Worm (Caenorhabditis elegans) whole organism, L1 larva: ENCODE measurements around the gene ugt-15.
"Not testable (repeated sequence)": the region's sequence is repeated elsewhere in the genome, so short reads cannot be mapped to it uniquely, and the experiment has no call there.

Experiments
- C16A3.4 ChIP-seq: fragments of 150-350 bp; optimal IDR thresholded peaks from 2 replicates; lab custom pipeline; 2014; ENCODE audit warnings: missing biosample characterization, missing genetic modification characterization
- F16B12.6 ChIP-seq: fragments of 150-350 bp; optimal IDR thresholded peaks from 2 replicates; lab custom pipeline; 2014; ENCODE audit warnings: missing biosample characterization, missing genetic modification characterization
- aly-2 ChIP-seq: fragments of 150-350 bp; optimal IDR thresholded peaks from 2 replicates; lab custom pipeline; 2014; ENCODE audit warnings: missing biosample characterization, missing genetic modification characterization
- ceh-63 ChIP-seq: fragments of 200-800 bp; sonication (Bioruptor generic); optimal IDR thresholded peaks from 2 replicates; lab custom pipeline; 2018; ENCODE audit warnings: mild to moderate bottlenecking, missing genetic modification characterization, missing compliant biosample characterization
- ces-1 ChIP-seq: fragments of 150-350 bp; optimal IDR thresholded peaks from 2 replicates; lab custom pipeline; 2014; ENCODE audit warnings: missing biosample characterization, missing genetic modification reagents, missing genetic modification characterization
- egl-13 ChIP-seq: sonication (generic microtip); optimal IDR thresholded peaks from 2 replicates; lab custom pipeline; 2016; ENCODE audit warnings: missing genotype, missing genetic modification reagents, missing genetic modification characterization, missing compliant biosample characterization
- egl-27 ChIP-seq, 2 experiments: fragments of 150-350 bp in 1 of 2; sonication (generic microtip); optimal IDR thresholded peaks; 3 replicates each; lab custom pipeline; 2017 to 2018; ENCODE audit warnings: missing biosample characterization in 2 of 2, missing genetic modification characterization in 2 of 2, missing genetic modification reagents in 2 of 2
- elt-2 ChIP-seq: sonication (generic microtip); optimal IDR thresholded peaks from 2 replicates; lab custom pipeline; 2016; ENCODE audit warnings: missing genetic modification characterization, mild to moderate bottlenecking, inconsistent platforms, missing compliant biosample characterization, missing genetic modification reagents
- fos-1 ChIP-seq: fragments of 150-350 bp; optimal IDR thresholded peaks from 2 replicates; lab custom pipeline; 2014; ENCODE audit warnings: missing biosample characterization, missing genetic modification characterization
- grh-1 ChIP-seq: fragments of 200-800 bp; sonication (Bioruptor generic); IDR thresholded peaks from 2 replicates; pipeline ENCODE4 v1.3.6; 2022; ENCODE audit warnings: missing genetic modification reagents, missing genetic modification characterization, missing compliant biosample characterization
- lin-14 ChIP-seq: fragments of 200-800 bp; sonication (Bioruptor generic); optimal IDR thresholded peaks from 2 replicates; lab custom pipeline; 2018; ENCODE audit warnings: mild to moderate bottlenecking, missing genetic modification characterization, moderate library complexity, missing compliant biosample characterization
- lin-39 ChIP-seq: fragments of 150-350 bp; optimal IDR thresholded peaks from 2 replicates; lab custom pipeline; 2014; ENCODE audit warnings: missing biosample characterization, missing genetic modification reagents, missing genetic modification characterization
- lir-3 ChIP-seq: sonication (generic microtip); optimal IDR thresholded peaks from 2 replicates; lab custom pipeline; 2016; ENCODE audit warnings: mild to moderate bottlenecking, missing genetic modification characterization, moderate library complexity, missing compliant biosample characterization; ENCODE audit not compliant: poor library complexity
- mep-1 ChIP-seq: fragments of 150-350 bp; optimal IDR thresholded peaks from 2 replicates; lab custom pipeline; 2014; ENCODE audit warnings: missing biosample characterization, missing genetic modification characterization
- nhr-11 ChIP-seq: fragments of 150-350 bp; optimal IDR thresholded peaks from 2 replicates; lab custom pipeline; 2014; ENCODE audit warnings: missing biosample characterization, missing genetic modification characterization
- nhr-12 ChIP-seq: sonication (generic microtip); optimal IDR thresholded peaks from 2 replicates; lab custom pipeline; 2017; ENCODE audit warnings: missing biosample characterization, missing genetic modification characterization
- nhr-20 ChIP-seq: sonication (generic microtip); optimal IDR thresholded peaks from 2 replicates; lab custom pipeline; 2016; ENCODE audit warnings: mild to moderate bottlenecking, missing genetic modification characterization, missing compliant biosample characterization
- nhr-90 ChIP-seq: sonication (generic microtip); optimal IDR thresholded peaks from 2 replicates; lab custom pipeline; 2016; ENCODE audit warnings: mild to moderate bottlenecking, missing genetic modification characterization, missing compliant biosample characterization; ENCODE audit not compliant: poor library complexity
- pag-3 ChIP-seq: sonication (generic microtip); optimal IDR thresholded peaks from 2 replicates; lab custom pipeline; 2017; ENCODE audit warnings: missing genetic modification characterization, mild to moderate bottlenecking, missing compliant biosample characterization, antibody characterized with exemption, borderline replicate concordance; ENCODE audit not compliant: insufficient read depth
- pax-3 ChIP-seq: fragments of 200-800 bp; sonication (Bioruptor generic); optimal IDR thresholded peaks from 2 replicates; lab custom pipeline; 2018; ENCODE audit warnings: mild to moderate bottlenecking, missing genetic modification characterization, moderate library complexity, missing compliant biosample characterization
- snpc-4 ChIP-seq: fragments of 150-350 bp; optimal IDR thresholded peaks from 2 replicates; lab custom pipeline; 2014; ENCODE audit warnings: missing biosample characterization, missing genetic modification characterization
- sox-4 ChIP-seq: sonication (generic microtip); optimal IDR thresholded peaks from 2 replicates; lab custom pipeline; 2016; ENCODE audit warnings: missing genetic modification characterization, missing compliant biosample characterization
- sup-37 ChIP-seq: fragments of 200-800 bp; sonication (Bioruptor generic); optimal IDR thresholded peaks from 2 replicates; lab custom pipeline; 2018; ENCODE audit warnings: mild to moderate bottlenecking, missing genetic modification characterization, missing compliant biosample characterization
- swsn-7 ChIP-seq: sonication (generic microtip); optimal IDR thresholded peaks from 2 replicates; lab custom pipeline; 2016; ENCODE audit warnings: missing genetic modification characterization, missing compliant biosample characterization
- tbx-2 ChIP-seq: sonication (generic microtip); optimal IDR thresholded peaks from 2 replicates; lab custom pipeline; 2016; ENCODE audit warnings: missing genetic modification characterization, missing compliant biosample characterization
- tlp-1 ChIP-seq: fragments of 150-350 bp; optimal IDR thresholded peaks from 2 replicates; lab custom pipeline; 2014; ENCODE audit warnings: missing biosample characterization, missing genetic modification characterization
- unc-130 ChIP-seq: fragments of 150-350 bp; optimal IDR thresholded peaks from 2 replicates; lab custom pipeline; 2017; ENCODE audit warnings: missing biosample characterization, missing genetic modification characterization, inconsistent platforms
- unc-86 ChIP-seq: sonication (generic microtip); optimal IDR thresholded peaks from 2 replicates; lab custom pipeline; 2016; ENCODE audit warnings: missing genetic modification characterization, missing compliant biosample characterization
- vab-15 ChIP-seq: sonication (generic microtip); optimal IDR thresholded peaks from 2 replicates; lab custom pipeline; 2017; ENCODE audit warnings: missing genotype, mild to moderate bottlenecking, missing genetic modification characterization, missing compliant biosample characterization
- zip-4 ChIP-seq: fragments of 200-800 bp; sonication (Bioruptor generic); optimal IDR thresholded peaks from 2 replicates; lab custom pipeline; 2018; ENCODE audit warnings: mild to moderate bottlenecking, missing genetic modification characterization, moderate library complexity, missing compliant biosample characterization
- ztf-11 ChIP-seq, 2 experiments: sonication (generic microtip); optimal IDR thresholded peaks; 2 replicates each; lab custom pipeline; 2016 to 2017; ENCODE audit warnings: missing genetic modification characterization in 2 of 2, missing biosample characterization in 1 of 2, missing compliant biosample characterization in 1 of 2

The ugt-15 gene

ce11 chrV:12849736-12850135 is 22.4 kb downstream of the ugt-15 start, which contains the start of gene C44H9.5:
C44H9.5 (minus strand) TSS chrV:12849864.
- no peak for TF ChIP-seq aly-2
- no peak for TF ChIP-seq nhr-11 (tag; lab: Kevin White, UChicago)
- TF ChIP-seq tbx-2 (tag; lab: Kevin White, UChicago): no peak
- TF ChIP-seq unc-130: no peak
- TF ChIP-seq egl-27 (tag; optimal IDR thresholded peaks at IDR 0.05; lab: Kevin White, UChicago): no peak
- no peak for TF ChIP-seq nhr-12
- TF ChIP-seq sox-4: no peak
- no peak for TF ChIP-seq sup-37 (GFP tag; lab: Kevin White, UChicago)
- TF ChIP-seq fos-1 (tag; lab: Kevin White, UChicago): no peak
- no peak for TF ChIP-seq pag-3 (tag; lab: Kevin White, UChicago)
- no peak for TF ChIP-seq nhr-20 (tag; lab: Kevin White, UChicago)
- TF ChIP-seq mep-1 (tag; lab: Kevin White, UChicago): no peak
- no peak for TF ChIP-seq vab-15 (tag; lab: Kevin White, UChicago)
- no peak for TF ChIP-seq egl-13 (tag; lab: Kevin White, UChicago)
- TF ChIP-seq lir-3: no peak
- TF ChIP-seq tlp-1 (tag; lab: Kevin White, UChicago): no peak
- no peak for TF ChIP-seq pax-3 (tag; lab: Kevin White, UChicago)
- no peak for TF ChIP-seq lin-14 (GFP tag; lab: Kevin White, UChicago)

- TF ChIP-seq tlp-1 (tag; lab: Kevin White, UChicago) (no peak), aly-2 (no peak), ces-1 (no peak), unc-86 (tag; lab: Kevin White, UChicago) (no peak), elt-2 (tag; lab: Kevin White, UChicago) (peak; percentile 49), pax-3 (tag; lab: Kevin White, UChicago) (peak; percentile 20), F16B12.6 (tag; lab: Kevin White, UChicago) (no peak), zip-4 (GFP tag; lab: Kevin White, UChicago) (no peak)
Observed at ce11 chrV:12852355-12852754, 25.0 kb downstream of the ugt-15 start.

DNA sequence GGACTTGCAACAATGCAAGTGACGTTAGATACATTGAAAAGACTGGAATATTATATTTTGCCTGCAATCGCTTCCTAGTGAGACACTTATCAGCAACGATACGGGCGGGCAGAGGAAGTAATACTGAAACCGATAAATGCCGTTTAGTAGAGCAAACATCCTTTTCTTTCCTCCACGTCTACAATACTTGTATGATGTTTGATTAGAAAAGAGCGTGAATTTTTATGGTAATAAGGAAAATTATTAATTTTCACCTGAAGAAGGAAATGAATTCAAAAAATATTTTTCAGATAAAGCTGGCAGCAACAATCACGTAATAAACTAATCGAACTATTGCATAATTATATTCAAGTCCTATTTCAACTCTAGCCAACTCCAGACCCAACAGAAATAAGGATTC is 27.4 kb downstream of the ugt-15 start, which contains the start of gene C44H9.7:
Gene C44H9.7 (minus strand): TSS at position 101 of the 400 bp plus-strand sequence.
- TF ChIP-seq vab-15 (tag; lab: Kevin White, UChicago): no peak
- no peak for TF ChIP-seq sup-37 (GFP tag; lab: Kevin White, UChicago)
- TF ChIP-seq elt-2 (tag; lab: Kevin White, UChicago): peak; percentile 5

- TF ChIP-seq swsn-7 (tag; lab: Kevin White, UChicago) (no peak), egl-27 (tag; optimal IDR thresholded peaks at IDR 0.05; lab: Kevin White, UChicago) (no peak), ceh-63 (GFP tag; lab: Kevin White, UChicago) (no peak), nhr-11 (tag; lab: Kevin White, UChicago) (no peak), pag-3 (tag; lab: Kevin White, UChicago) (no peak), grh-1 (no peak), tbx-2 (tag; lab: Kevin White, UChicago) (no peak), nhr-90 (no peak), ztf-11 (tag; optimal IDR thresholded peaks at IDR 0.05; lab: Kevin White, UChicago) (no peak), C16A3.4 (tag; lab: Kevin White, UChicago) (no peak), snpc-4 (no peak), ces-1 (no peak), sox-4 (no peak)
Observed at ce11 chrV:12859144-12859543, 31.8 kb downstream of the ugt-15 start, which contains the start of gene anp-1. anp-1 (plus strand) TSS chrV:12859444.

DNA sequence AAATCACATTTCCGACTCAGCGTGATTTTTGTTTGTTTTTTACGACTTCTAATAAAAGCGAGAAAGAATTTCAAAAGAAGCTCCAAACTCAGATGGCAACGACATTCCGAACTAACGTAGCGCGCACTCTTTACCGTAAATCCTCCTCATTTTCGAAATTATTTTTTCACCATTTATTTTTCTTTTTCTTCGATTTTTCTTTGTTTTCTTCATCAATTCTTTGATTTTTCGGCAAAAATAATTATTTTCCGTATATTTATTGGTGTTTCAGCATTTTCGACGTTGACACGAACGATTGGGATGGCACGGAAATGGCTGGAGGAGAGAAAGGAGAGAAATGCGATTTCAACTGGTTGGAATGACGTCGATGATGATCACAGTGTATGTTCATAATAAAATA is 38.3 kb downstream of the ugt-15 start, which contains the start of gene T07F10.5:
Gene T07F10.5 (plus strand): TSS at position 301 of the 400 bp plus-strand sequence.
- TF ChIP-seq lin-39 (tag; lab: Kevin White, UChicago); aly-2; ces-1: not testable (repeated sequence)
- TF ChIP-seq, all 84 proteins: peak for 0; not testable (repeated sequence) for 84
